Fruit fly (Drosophila melanogaster): ENCODE measurements around the gene CG14384.

dm6 chr3R:13009595-13009994 lies 42.1 kb upstream of the CG14384 start, which contains the start of gene CG11656:
- TF ChIP-seq ey (GFP tag; optimal IDR thresholded peaks at IDR 0.05) (no peak), Hr78 (GFP tag; optimal IDR thresholded peaks at IDR 0.05) (no peak), rgr (GFP tag; optimal IDR thresholded peaks at IDR 0.05) (no peak), Dfd (GFP tag; optimal IDR thresholded peaks at IDR 0.05) (no peak), Mio (GFP tag; optimal IDR thresholded peaks at IDR 0.05) (no peak), CrebA (GFP tag; optimal IDR thresholded peaks at IDR 0.05; ENCODE audit: borderline replicate concordance) (no peak), foxo (GFP tag; optimal IDR thresholded peaks at IDR 0.05) (no peak), CG9705 (GFP tag; optimal IDR thresholded peaks at IDR 0.05) (no peak), N (GFP tag; optimal IDR thresholded peaks at IDR 0.05) (no peak), psq (GFP tag; optimal IDR thresholded peaks at IDR 0.05) (no peak), usp (GFP tag; optimal IDR thresholded peaks at IDR 0.05) (no peak), fru (GFP tag; optimal IDR thresholded peaks at IDR 0.05) (no peak), pan (optimal IDR thresholded peaks at IDR 0.05) (no peak)
